Fruit fly (Drosophila melanogaster): ENCODE measurements around the gene dgt1.
A peak's percentile ranks its signal among the peaks of the same experiment; 100 is the strongest.

Gene dgt1

dm6 chr3R:29862795-29863194 is 5.5 kb upstream of the dgt1 start:
- no peak for TF ChIP-seq noc (tag; optimal IDR thresholded peaks at IDR 0.05)

DNA sequence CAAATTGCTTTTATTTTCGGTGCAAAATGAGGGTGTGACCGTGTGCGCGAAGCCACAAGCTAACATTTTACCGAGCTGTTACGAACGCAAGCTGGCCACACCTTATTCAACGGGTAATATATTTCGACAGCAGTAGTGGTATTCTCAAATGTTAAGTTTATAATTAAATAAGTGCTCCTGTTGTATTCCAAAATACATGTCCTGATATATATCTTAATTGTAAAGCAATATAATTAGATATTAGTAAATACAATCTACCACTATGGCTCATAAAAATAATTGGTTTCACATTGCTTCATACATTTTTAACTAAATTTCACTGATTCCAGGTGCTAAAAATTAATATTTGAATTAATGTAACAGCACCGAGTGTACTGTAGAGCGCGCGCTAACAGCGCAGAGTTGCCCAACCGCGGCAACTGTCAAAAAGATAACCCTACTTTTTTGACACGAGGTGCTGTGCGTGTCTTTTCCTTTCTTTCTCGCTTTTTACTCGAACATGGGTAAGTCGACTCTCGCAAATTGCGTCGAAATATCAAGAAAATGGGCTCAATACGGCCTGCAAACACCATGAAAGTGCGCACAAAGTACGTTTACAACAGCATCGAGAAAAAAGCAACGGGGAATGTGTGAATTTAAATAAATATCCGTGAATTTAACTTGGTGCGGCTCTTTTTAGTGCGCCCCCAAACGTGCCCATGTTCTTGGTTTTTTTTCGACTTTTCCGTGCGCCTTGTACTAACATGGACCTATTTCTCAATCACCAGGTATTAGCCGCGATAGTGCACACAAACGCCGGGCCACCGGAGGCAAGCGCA is 4.3 kb upstream of the dgt1 start, which contains the start of the genes CG15514 and RpS8:
TSS of gene CG15514 (minus strand) at position 63 of the 818 bp plus-strand sequence.
TSS of gene RpS8 (plus strand) at position 151 of the 818 bp plus-strand sequence.
- TF ChIP-seq noc (tag; optimal IDR thresholded peaks at IDR 0.05): peak; percentile 68

dm6 chr3R:29859763-29860162 is 2.5 kb upstream of the dgt1 start:
- peak; percentile 1 for TF ChIP-seq noc (tag; optimal IDR thresholded peaks at IDR 0.05)

DNA sequence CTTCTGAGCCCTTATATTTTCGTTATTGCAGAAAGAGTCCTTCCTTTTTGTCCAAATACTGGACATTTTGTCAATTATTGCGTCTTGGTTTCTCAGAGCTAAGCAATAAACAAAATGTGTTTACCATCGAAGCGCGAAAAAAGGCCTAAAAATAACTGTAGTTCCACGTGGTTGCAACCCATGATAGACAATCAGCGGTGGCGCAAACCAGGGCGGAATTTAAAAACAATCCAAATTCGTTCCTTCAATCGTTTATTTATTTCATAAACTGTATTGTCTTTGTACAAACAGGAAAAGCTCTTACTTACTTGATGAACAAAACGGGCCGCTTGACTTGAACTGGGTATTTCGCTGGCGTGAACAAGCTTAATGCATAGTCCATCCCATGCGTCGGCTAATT is 1.5 kb upstream of the dgt1 start, which contains the start of gene CG7824:
TSS of gene CG7824 (minus strand) at position 131 of the 400 bp plus-strand sequence.
- no peak for TF ChIP-seq noc (tag; optimal IDR thresholded peaks at IDR 0.05)

- TF ChIP-seq noc (tag; optimal IDR thresholded peaks at IDR 0.05): no peak
Measured at dm6 chr3R:29847126-29847525, 10.2 kb downstream of the dgt1 start.

DNA sequence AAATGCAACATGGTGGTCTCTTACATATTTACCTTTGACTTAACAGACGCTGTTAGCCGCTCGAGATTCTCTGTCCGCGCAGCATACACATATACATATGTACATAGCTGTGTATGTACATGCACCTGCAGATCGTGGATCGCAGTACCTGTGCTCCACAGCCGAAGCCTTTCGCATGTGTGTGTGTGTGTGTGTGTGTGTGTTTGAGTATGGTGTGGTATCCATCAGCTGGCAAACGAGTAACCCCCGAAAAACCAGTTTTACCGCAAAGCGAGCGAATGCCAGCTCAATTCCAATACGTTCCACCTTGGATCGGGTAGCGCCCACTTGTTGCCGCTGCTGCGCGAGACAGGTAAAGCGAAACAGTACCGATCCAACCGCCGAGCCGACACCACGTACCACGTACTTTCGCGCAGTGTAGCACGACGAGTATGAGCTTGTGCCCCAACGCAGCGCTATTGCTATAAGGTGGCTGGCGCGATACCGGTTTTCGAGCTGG is 15.9 kb downstream of the dgt1 start, which contains the start of gene Cad99C:
TSS of gene Cad99C (plus strand) at position 365 of the 499 bp plus-strand sequence.
- TF ChIP-seq noc (tag; optimal IDR thresholded peaks at IDR 0.05): no peak

- TF ChIP-seq noc (tag; optimal IDR thresholded peaks at IDR 0.05): no peak
Measured at dm6 chr3R:29839707-29840311, 17.5 kb downstream of the dgt1 start.

DNA sequence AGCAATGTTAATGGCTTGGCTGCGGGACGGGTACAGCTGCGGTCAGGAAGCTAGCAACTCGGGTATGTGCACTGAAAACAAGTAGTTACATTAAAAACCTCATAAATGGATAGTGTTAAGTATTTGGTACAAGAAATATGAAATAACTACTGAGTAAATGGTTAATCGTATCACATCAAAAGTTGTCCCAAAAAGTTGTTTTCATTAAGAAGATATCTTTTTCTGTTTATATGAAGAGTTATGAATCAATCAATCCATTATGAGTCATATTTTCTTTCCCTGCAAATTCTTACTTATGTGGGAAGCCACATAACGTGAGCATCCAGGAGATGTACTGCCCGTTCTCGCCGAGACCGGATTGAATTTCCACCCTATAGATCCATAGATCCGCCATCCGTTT is 18.5 kb downstream of the dgt1 start:
- no peak for TF ChIP-seq noc (tag; optimal IDR thresholded peaks at IDR 0.05)

DNA sequence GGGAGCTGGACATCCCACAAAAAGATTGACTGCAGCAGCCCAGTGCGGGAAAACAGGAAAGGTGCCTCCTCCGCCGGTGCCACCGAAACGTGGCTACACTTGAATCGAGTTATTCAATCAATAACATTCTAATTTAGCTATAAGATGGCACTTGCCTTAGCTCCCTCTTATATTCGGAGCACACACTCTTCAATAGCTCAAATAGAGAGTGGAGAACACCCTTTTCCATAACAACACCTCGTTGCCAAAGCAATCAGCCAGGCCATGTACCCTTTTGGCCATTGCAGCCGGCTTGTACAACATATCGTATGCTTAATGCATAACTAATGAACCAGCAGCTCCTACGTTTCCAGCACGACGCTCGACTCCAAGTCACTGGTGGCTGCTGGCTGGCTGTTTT is 19.5 kb downstream of the dgt1 start:
- TF ChIP-seq noc (tag; optimal IDR thresholded peaks at IDR 0.05): no peak

dm6 chr3R:29836188-29836587 is 21.1 kb downstream of the dgt1 start, which contains the start of gene CG42592:
CG42592 (minus strand) TSS chr3R:29836288.
- no peak for TF ChIP-seq noc (tag; optimal IDR thresholded peaks at IDR 0.05)

- TF ChIP-seq noc (tag; optimal IDR thresholded peaks at IDR 0.05): no peak
Measured at dm6 chr3R:29835710-29836049, 21.6 kb downstream of the dgt1 start, which contains the start of gene Prtl99C. Prtl99C (plus strand) TSS chr3R:29835950.

- no peak for TF ChIP-seq noc (tag; optimal IDR thresholded peaks at IDR 0.05)
Measured at dm6 chr3R:29834759-29835709, 22.3 kb downstream of the dgt1 start, which contains the start of gene Atg16. Atg16 (minus strand) TSS chr3R:29835101.

DNA sequence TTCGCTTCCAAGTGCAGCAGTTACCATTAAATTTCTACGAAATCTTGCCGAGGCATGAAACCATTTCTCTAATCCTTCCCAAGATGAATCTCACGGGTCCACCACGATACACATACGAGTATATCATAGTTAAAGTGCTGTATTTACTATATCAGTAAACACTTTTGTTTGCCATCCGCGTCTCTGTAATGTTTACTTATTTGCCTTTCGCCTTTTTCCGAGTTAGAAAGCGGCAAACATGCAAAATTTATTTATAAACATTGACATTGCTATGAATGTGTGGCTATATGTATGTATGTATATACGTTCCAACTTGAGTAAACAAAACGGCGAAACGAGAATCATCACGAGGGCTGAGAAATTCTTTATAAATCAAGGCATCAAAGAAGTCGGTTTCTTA is 26.4 kb downstream of the dgt1 start:
- TF ChIP-seq noc (tag; optimal IDR thresholded peaks at IDR 0.05): peak; percentile 61

DNA sequence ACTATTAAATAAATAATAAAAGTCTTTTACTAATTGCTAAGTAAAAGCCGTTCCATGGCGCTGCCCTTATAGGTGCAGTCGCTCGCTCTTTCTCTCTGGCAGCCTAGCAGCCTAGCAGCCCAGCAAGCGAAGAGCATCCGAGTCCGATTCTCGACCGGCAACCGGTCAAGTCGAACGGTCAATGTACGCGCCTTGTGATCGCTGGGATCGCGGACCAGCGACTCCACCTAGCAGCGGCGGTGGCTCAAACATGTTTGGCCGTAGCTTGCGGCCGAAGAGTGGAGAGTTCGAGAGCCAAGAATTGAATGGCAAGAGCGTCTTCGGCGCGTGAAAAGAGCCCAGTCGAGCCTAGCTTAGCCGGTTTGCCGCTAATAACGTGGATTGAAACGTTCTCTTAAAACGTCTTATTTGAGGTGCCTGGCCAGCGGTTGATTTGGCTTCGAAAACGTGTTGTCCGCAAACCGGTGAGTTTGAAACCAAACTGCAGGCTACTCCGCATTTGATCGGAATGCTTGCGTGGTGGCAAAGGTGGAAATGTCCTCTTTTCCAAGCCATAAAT is 28.0 kb downstream of the dgt1 start:
- TF ChIP-seq noc (tag; optimal IDR thresholded peaks at IDR 0.05): no peak

Data from whole organism, larva.